Worm (Caenorhabditis elegans) whole organism, young adult: ENCODE results near the gene apn-1.

Experiments used
- aptf-2 ChIP-seq: fragments of 200-800 bp; sonication (Bioruptor generic); conservative IDR thresholded peaks from 2 replicates; pipeline ENCODE4 v1.3.6; 2022; ENCODE audit warnings: missing genetic modification reagents, missing genetic modification characterization, missing compliant biosample characterization
- lin-40 ChIP-seq: sonication (generic microtip); optimal IDR thresholded peaks from 2 replicates; lab custom pipeline; 2016; ENCODE audit warnings: missing genetic modification characterization, mild to moderate bottlenecking, missing compliant biosample characterization, missing genotype, missing genetic modification reagents

DNA sequence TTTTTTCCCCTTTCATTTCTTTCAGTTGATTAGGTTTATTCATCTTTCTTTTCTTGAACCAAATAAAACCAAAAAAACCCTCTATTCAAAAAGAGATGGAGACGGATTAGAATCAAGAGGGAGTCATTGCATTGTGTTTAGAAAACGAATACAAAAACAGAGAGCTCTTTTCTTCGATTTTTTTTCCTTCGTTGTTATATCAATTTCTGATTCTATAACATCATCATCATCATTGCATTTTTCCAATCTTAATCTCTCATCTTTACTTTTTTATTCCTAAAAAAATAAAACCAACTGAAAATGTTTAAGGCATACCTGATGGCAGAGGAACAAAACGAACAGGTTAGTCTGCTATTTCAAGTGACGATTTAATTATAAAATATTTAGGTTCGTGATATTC, 11.4 kb downstream of the apn-1 start, which contains the start of gene T05H10.8:
- no peak for TF ChIP-seq lin-40 (tag; lab: Kevin White, UChicago)
- TF ChIP-seq aptf-2 (GFP tag; lab: Robert Waterston, UW): no peak
